Worm (Caenorhabditis elegans) whole organism, young adult: ENCODE measurements around the gene rfp-1.

Experiments
- B0261.1 ChIP-seq: sonication (generic microtip); optimal IDR thresholded peaks from 2 replicates; lab custom pipeline; 2016; ENCODE audit warnings: mild to moderate bottlenecking, missing genetic modification characterization, moderate library complexity, missing compliant biosample characterization
- B0336.3 ChIP-seq: fragments of 200-800 bp; sonication (Bioruptor generic); IDR thresholded peaks from 2 replicates; pipeline ENCODE4 v1.3.6; 2022; ENCODE audit warnings: missing genetic modification characterization, missing compliant biosample characterization
- F33H1.4 ChIP-seq: fragments of 200-800 bp; sonication (Bioruptor generic); IDR thresholded peaks from 2 replicates; pipeline ENCODE4 v1.3.6; 2022; ENCODE audit warnings: missing genetic modification reagents, missing genetic modification characterization, missing compliant biosample characterization
- F49E8.2 ChIP-seq: sonication (generic microtip); optimal IDR thresholded peaks from 3 replicates; lab custom pipeline; 2017; ENCODE audit warnings: missing genetic modification characterization, mild to moderate bottlenecking, missing compliant biosample characterization, antibody characterized with exemption, moderate library complexity; ENCODE audit not compliant: insufficient read depth
- F57A8.1 ChIP-seq: fragments of 200-800 bp; sonication (Bioruptor generic); optimal IDR thresholded peaks from 2 replicates; lab custom pipeline; 2018; ENCODE audit warnings: mild to moderate bottlenecking, missing genetic modification characterization, moderate library complexity, missing compliant biosample characterization
- T07F8.4 ChIP-seq: sonication (generic microtip); optimal IDR thresholded peaks from 2 replicates; lab custom pipeline; 2016; ENCODE audit warnings: mild to moderate bottlenecking, missing genetic modification characterization, moderate library complexity, missing compliant biosample characterization
- T26A5.8 ChIP-seq: sonication (generic microtip); optimal IDR thresholded peaks from 2 replicates; lab custom pipeline; 2016; ENCODE audit warnings: missing genetic modification characterization, missing compliant biosample characterization
- Y95B8A.8 ChIP-seq: fragments of 200-800 bp; sonication (Bioruptor generic); IDR thresholded peaks from 2 replicates; pipeline ENCODE4 v1.3.6; 2022; ENCODE audit warnings: missing genetic modification reagents, missing genetic modification characterization, missing compliant biosample characterization
- ZK185.1 ChIP-seq: sonication (generic microtip); optimal IDR thresholded peaks from 2 replicates; lab custom pipeline; 2016; ENCODE audit warnings: mild to moderate bottlenecking, missing genetic modification characterization, missing compliant biosample characterization; ENCODE audit not compliant: poor library complexity, severe bottlenecking
- aptf-2 ChIP-seq: fragments of 200-800 bp; sonication (Bioruptor generic); conservative IDR thresholded peaks from 2 replicates; pipeline ENCODE4 v1.3.6; 2022; ENCODE audit warnings: missing genetic modification reagents, missing genetic modification characterization, missing compliant biosample characterization
- attf-3 ChIP-seq: fragments of 200-800 bp; sonication (Bioruptor generic); conservative IDR thresholded peaks from 2 replicates; pipeline ENCODE4 v1.3.6; 2022; ENCODE audit warnings: missing genetic modification reagents, missing genetic modification characterization, missing compliant biosample characterization
- attf-5 ChIP-seq: fragments of 200-800 bp; sonication (Bioruptor generic); optimal IDR thresholded peaks from 2 replicates; lab custom pipeline; 2018; ENCODE audit warnings: mild to moderate bottlenecking, missing genetic modification characterization, missing compliant biosample characterization
- ceh-40 ChIP-seq: fragments of 200-800 bp; sonication (Bioruptor generic); IDR thresholded peaks from 2 replicates; pipeline ENCODE4 v1.3.6; 2022; ENCODE audit warnings: missing genetic modification characterization, missing compliant biosample characterization
- ceh-91 ChIP-seq: fragments of 200-800 bp; sonication (Bioruptor generic); IDR thresholded peaks from 2 replicates; pipeline ENCODE4 v1.3.6; 2022; ENCODE audit warnings: missing genetic modification reagents, missing genetic modification characterization, missing compliant biosample characterization
- chd-7 ChIP-seq: sonication (generic microtip); optimal IDR thresholded peaks from 2 replicates; lab custom pipeline; 2016; ENCODE audit warnings: mild to moderate bottlenecking, missing genetic modification characterization, moderate library complexity, missing compliant biosample characterization
- dpl-1 ChIP-seq: fragments of 150-350 bp; optimal IDR thresholded peaks from 2 replicates; lab custom pipeline; 2014; ENCODE audit warnings: missing biosample characterization, missing genetic modification reagents, missing genetic modification characterization
- efl-1 ChIP-seq: fragments of 150-350 bp; optimal IDR thresholded peaks from 2 replicates; lab custom pipeline; 2014; ENCODE audit warnings: missing biosample characterization, missing genetic modification reagents, missing genetic modification characterization
- egl-44 ChIP-seq: fragments of 200-800 bp; sonication (Bioruptor generic); IDR thresholded peaks from 2 replicates; pipeline ENCODE4 v1.3.6; 2022; ENCODE audit warnings: missing genetic modification reagents, missing genetic modification characterization, missing compliant biosample characterization
- egrh-3 ChIP-seq: fragments of 200-800 bp; sonication (Bioruptor generic); IDR thresholded peaks from 2 replicates; pipeline ENCODE4 v1.3.6; 2022; ENCODE audit warnings: missing genetic modification reagents, missing genetic modification characterization, missing compliant biosample characterization
- ekl-4 ChIP-seq: fragments of 200-800 bp; sonication (Bioruptor generic); IDR thresholded peaks from 2 replicates; pipeline ENCODE4 v1.3.6; 2022; ENCODE audit warnings: missing genetic modification reagents, missing genetic modification characterization, missing compliant biosample characterization
- gei-17 ChIP-seq: fragments of 200-800 bp; sonication (Bioruptor generic); optimal IDR thresholded peaks from 2 replicates; lab custom pipeline; 2018; ENCODE audit warnings: mild to moderate bottlenecking, missing genetic modification characterization, missing compliant biosample characterization
- hmg-1.2 ChIP-seq: fragments of 200-800 bp; sonication (Bioruptor generic); IDR thresholded peaks from 2 replicates; pipeline ENCODE4 v1.3.6; 2022; ENCODE audit warnings: missing genetic modification reagents, missing genetic modification characterization, missing compliant biosample characterization
- hsf-1 ChIP-seq: fragments of 200-800 bp; sonication (Bioruptor generic); IDR thresholded peaks from 2 replicates; pipeline ENCODE4 v1.3.6; 2022; ENCODE audit warnings: missing genetic modification reagents, missing genetic modification characterization, missing compliant biosample characterization
- let-607 ChIP-seq, 2 experiments: fragments of 200-800 bp in 1 of 2; sonication (Bioruptor generic) in 1 of 2; sonication (generic microtip) in 1 of 2; optimal IDR thresholded peaks; 2 replicates each; lab custom pipeline; 2016 to 2018; ENCODE audit warnings: mild to moderate bottlenecking in 2 of 2, missing compliant biosample characterization in 2 of 2, missing genetic modification characterization in 2 of 2, moderate library complexity in 2 of 2, missing genotype in 1 of 2
- lin-26 ChIP-seq: fragments of 200-800 bp; sonication (Bioruptor generic); IDR thresholded peaks from 2 replicates; pipeline ENCODE4 v1.3.6; 2022; ENCODE audit warnings: missing genetic modification reagents, missing genetic modification characterization, missing compliant biosample characterization
- lin-35 ChIP-seq, 3 experiments: fragments of 150-350 bp in 2 of 3; sonication (generic microtip) in 1 of 3; optimal IDR thresholded peaks; 2 replicates each; lab custom pipeline; 2014 to 2018; ENCODE audit warnings: missing biosample characterization in 3 of 3, missing genetic modification characterization in 3 of 3, missing genetic modification reagents in 3 of 3
- lin-40 ChIP-seq: sonication (generic microtip); optimal IDR thresholded peaks from 2 replicates; lab custom pipeline; 2016; ENCODE audit warnings: missing genetic modification characterization, mild to moderate bottlenecking, missing compliant biosample characterization, missing genotype, missing genetic modification reagents
- lir-1 ChIP-seq: fragments of 200-800 bp; sonication (Bioruptor generic); conservative IDR thresholded peaks from 2 replicates; pipeline ENCODE4 v1.3.6; 2022; ENCODE audit warnings: missing genetic modification reagents, missing genetic modification characterization, missing compliant biosample characterization
- madf-10 ChIP-seq: sonication (generic microtip); optimal IDR thresholded peaks from 2 replicates; lab custom pipeline; 2016; ENCODE audit warnings: mild to moderate bottlenecking, missing genetic modification characterization, missing compliant biosample characterization
- madf-6 ChIP-seq: fragments of 200-800 bp; sonication (Bioruptor generic); IDR thresholded peaks from 2 replicates; pipeline ENCODE4 v1.3.6; 2022; ENCODE audit warnings: missing genetic modification reagents, missing genetic modification characterization, missing compliant biosample characterization
- mcd-1 ChIP-seq: fragments of 200-800 bp; sonication (Bioruptor generic); IDR thresholded peaks from 2 replicates; pipeline ENCODE4 v1.3.6; 2022; ENCODE audit warnings: missing genetic modification reagents, missing genetic modification characterization, missing compliant biosample characterization
- nfya-2 ChIP-seq: fragments of 200-800 bp; sonication (Bioruptor generic); IDR thresholded peaks from 2 replicates; pipeline ENCODE4 v1.3.6; 2022; ENCODE audit warnings: missing genetic modification reagents, missing genetic modification characterization, missing compliant biosample characterization
- nfyb-1 ChIP-seq: fragments of 200-800 bp; sonication (Bioruptor generic); IDR thresholded peaks from 2 replicates; pipeline ENCODE4 v1.3.6; 2022; ENCODE audit warnings: missing genetic modification reagents, missing genetic modification characterization, missing compliant biosample characterization
- nhr-120 ChIP-seq: fragments of 200-800 bp; sonication (Bioruptor generic); IDR thresholded peaks from 2 replicates; pipeline ENCODE4 v1.3.6; 2022; ENCODE audit warnings: missing genetic modification characterization, missing compliant biosample characterization
- pha-4 ChIP-seq: fragments of 150-350 bp; sonication (generic microtip); optimal IDR thresholded peaks from 2 replicates; lab custom pipeline; 2014; ENCODE audit warnings: missing biosample characterization, missing genetic modification reagents, missing genetic modification characterization
- rcor-1 ChIP-seq: fragments of 200-800 bp; sonication (Bioruptor generic); IDR thresholded peaks from 2 replicates; pipeline ENCODE4 v1.3.6; 2022; ENCODE audit warnings: missing genetic modification reagents, missing genetic modification characterization, missing compliant biosample characterization
- repo-1 ChIP-seq: sonication (generic microtip); optimal IDR thresholded peaks from 2 replicates; lab custom pipeline; 2017; ENCODE audit warnings: mild to moderate bottlenecking, missing genetic modification characterization, missing compliant biosample characterization
- sdz-38 ChIP-seq: sonication (generic microtip); optimal IDR thresholded peaks from 2 replicates; lab custom pipeline; 2016; ENCODE audit warnings: missing genotype, missing genetic modification characterization, missing compliant biosample characterization
- snpc-4 ChIP-seq, 5 experiments: fragments of 150-350 bp in 1 of 5; sonication (generic microtip) in 4 of 5; optimal IDR thresholded peaks; 2 replicates each; lab custom pipeline; 2014 to 2018; ENCODE audit warnings: missing genetic modification characterization in 5 of 5, missing biosample characterization in 3 of 5, antibody characterized with exemption in 2 of 5, mild to moderate bottlenecking in 2 of 5, missing compliant biosample characterization in 2 of 5, missing genotype in 2 of 5, moderate library complexity in 2 of 5, missing genetic modification reagents in 1 of 5
- somi-1 ChIP-seq: fragments of 200-800 bp; sonication (Bioruptor generic); optimal IDR thresholded peaks from 2 replicates; lab custom pipeline; 2018; ENCODE audit warnings: mild to moderate bottlenecking, missing genetic modification characterization, missing compliant biosample characterization
- tbp1 ChIP-seq: fragments of 200-800 bp; sonication (Bioruptor generic); optimal IDR thresholded peaks from 2 replicates; lab custom pipeline; 2018; ENCODE audit warnings: mild to moderate bottlenecking, missing genetic modification characterization, missing compliant biosample characterization
- tlf-1 ChIP-seq: fragments of 200-800 bp; sonication (Bioruptor generic); optimal IDR thresholded peaks from 2 replicates; lab custom pipeline; 2018; ENCODE audit warnings: mild to moderate bottlenecking, missing genetic modification characterization, missing compliant biosample characterization
- ztf-18 ChIP-seq: sonication (generic microtip); optimal IDR thresholded peaks from 2 replicates; lab custom pipeline; 2016; ENCODE audit warnings: missing genotype, mild to moderate bottlenecking, missing genetic modification characterization, missing compliant biosample characterization
- ztf-26 ChIP-seq: sonication (generic microtip); optimal IDR thresholded peaks from 2 replicates; lab custom pipeline; 2017; ENCODE audit warnings: missing genetic modification characterization, missing compliant biosample characterization
- ztf-6 ChIP-seq: fragments of 200-800 bp; sonication (Bioruptor generic); IDR thresholded peaks from 2 replicates; pipeline ENCODE4 v1.3.6; 2022; ENCODE audit warnings: missing genetic modification reagents, missing genetic modification characterization, missing compliant biosample characterization

The rfp-1 gene

DNA sequence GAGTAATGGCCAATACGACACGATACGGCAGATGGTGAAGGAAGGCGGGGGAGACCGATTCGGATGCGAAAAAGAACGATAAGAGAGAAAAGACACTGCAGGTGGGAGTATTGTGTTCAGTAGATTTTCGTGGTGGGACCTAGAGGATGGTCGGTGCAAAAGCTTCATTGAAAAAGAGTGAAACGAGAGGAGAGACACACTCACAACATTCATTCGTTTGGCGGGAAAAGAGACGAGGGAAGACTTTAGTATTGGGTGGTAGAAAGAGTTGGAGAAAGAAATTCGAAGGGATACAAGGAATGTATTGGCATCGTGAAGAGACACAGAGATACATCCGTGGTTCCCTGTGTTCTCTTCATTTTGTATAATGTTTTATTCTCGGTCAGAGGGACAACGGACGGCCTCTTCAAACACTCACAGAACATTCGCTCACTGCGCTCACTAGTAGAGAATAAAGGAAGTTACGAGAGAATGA lies 2.0 kb upstream of the rfp-1 start (continued):
- TF ChIP-seq T26A5.8 (tag; lab: Kevin White, UChicago): no peak
- peak; percentile 39 for TF ChIP-seq somi-1 (GFP tag; lab: Kevin White, UChicago)
- TF ChIP-seq lir-1: no peak
- no peak for TF ChIP-seq B0261.1 (tag; lab: Kevin White, UChicago)
- TF ChIP-seq mcd-1 (GFP tag; lab: Robert Waterston, UW): peak; percentile 47; the same call in 1 of the 2 replicates
- peak; percentile 22; the same call in 1 of the 2 replicates for TF ChIP-seq F33H1.4 (GFP tag; lab: Robert Waterston, UW)
- TF ChIP-seq nhr-120: no peak
- TF ChIP-seq ekl-4 (GFP tag; lab: Robert Waterston, UW): peak; percentile 65; the same call in 1 of the 2 replicates
- TF ChIP-seq tlf-1 (GFP tag; lab: Kevin White, UChicago): peak; percentile 2
- no peak for TF ChIP-seq ztf-6 (GFP tag; lab: Robert Waterston, UW)
- TF ChIP-seq lin-40 (tag; lab: Kevin White, UChicago): peak; percentile 57
- peak; percentile 62; the same call in 1 of the 2 replicates for TF ChIP-seq B0336.3 (GFP tag; lab: Robert Waterston, UW)
- no peak for TF ChIP-seq snpc-4 (GFP tag; optimal IDR thresholded peaks at IDR 0.05; lab: Kevin White, UChicago)
- peak in 3 of 4 experiments; percentile 5 to 46 (median 39) for TF ChIP-seq snpc-4 (tag; optimal IDR thresholded peaks at IDR 0.05; lab: Kevin White, UChicago)
- no peak for TF ChIP-seq nfya-2 (GFP tag; lab: Robert Waterston, UW)
- peak; percentile 24 for TF ChIP-seq chd-7 (tag; lab: Kevin White, UChicago)
- TF ChIP-seq madf-10 (tag; lab: Kevin White, UChicago): peak; percentile 54
- peak; percentile 79 for TF ChIP-seq attf-5
- 0 out of 2 replicates have a peak, but pooled peaks have one; percentile 25 for TF ChIP-seq egl-44 (GFP tag; lab: Robert Waterston, UW)
- TF ChIP-seq let-607 (tag; optimal IDR thresholded peaks at IDR 0.05; lab: Kevin White, UChicago): peak in 1 of 2 experiments; percentile 44
- TF ChIP-seq pha-4 (tag; lab: Kevin White, UChicago): no peak
- TF ChIP-seq egrh-3 (GFP tag; lab: Robert Waterston, UW): 0 out of 2 replicates have a peak, but pooled peaks have one; percentile 16
- peak; percentile 53 for TF ChIP-seq ZK185.1 (tag; lab: Kevin White, UChicago)
- TF ChIP-seq ztf-18: peak; percentile 20
- peak; percentile 31 for TF ChIP-seq dpl-1 (GFP tag; lab: Kevin White, UChicago)
- 0 out of 2 replicates have a peak, but pooled peaks have one; percentile 54 for TF ChIP-seq nfyb-1 (GFP tag; lab: Robert Waterston, UW)
- peak; percentile 29 for TF ChIP-seq madf-6
- peak; percentile 34 for TF ChIP-seq repo-1 (tag; lab: Kevin White, UChicago)
- TF ChIP-seq lin-35 (GFP tag; optimal IDR thresholded peaks at IDR 0.05; lab: Kevin White, UChicago): peak in 1 of 3 experiments; percentile 50
- TF ChIP-seq attf-3 (GFP tag; lab: Robert Waterston, UW): 0 out of 2 replicates have a peak, but pooled peaks have one; percentile 21
- TF ChIP-seq gei-17 (GFP tag; lab: Kevin White, UChicago): peak; percentile 8
- TF ChIP-seq ztf-26: peak; percentile 44
- TF ChIP-seq rcor-1 (GFP tag; lab: Robert Waterston, UW): no peak
- TF ChIP-seq hmg-1.2 (GFP tag; lab: Robert Waterston, UW): peak; percentile 80; the same call in 1 of the 2 replicates

DNA sequence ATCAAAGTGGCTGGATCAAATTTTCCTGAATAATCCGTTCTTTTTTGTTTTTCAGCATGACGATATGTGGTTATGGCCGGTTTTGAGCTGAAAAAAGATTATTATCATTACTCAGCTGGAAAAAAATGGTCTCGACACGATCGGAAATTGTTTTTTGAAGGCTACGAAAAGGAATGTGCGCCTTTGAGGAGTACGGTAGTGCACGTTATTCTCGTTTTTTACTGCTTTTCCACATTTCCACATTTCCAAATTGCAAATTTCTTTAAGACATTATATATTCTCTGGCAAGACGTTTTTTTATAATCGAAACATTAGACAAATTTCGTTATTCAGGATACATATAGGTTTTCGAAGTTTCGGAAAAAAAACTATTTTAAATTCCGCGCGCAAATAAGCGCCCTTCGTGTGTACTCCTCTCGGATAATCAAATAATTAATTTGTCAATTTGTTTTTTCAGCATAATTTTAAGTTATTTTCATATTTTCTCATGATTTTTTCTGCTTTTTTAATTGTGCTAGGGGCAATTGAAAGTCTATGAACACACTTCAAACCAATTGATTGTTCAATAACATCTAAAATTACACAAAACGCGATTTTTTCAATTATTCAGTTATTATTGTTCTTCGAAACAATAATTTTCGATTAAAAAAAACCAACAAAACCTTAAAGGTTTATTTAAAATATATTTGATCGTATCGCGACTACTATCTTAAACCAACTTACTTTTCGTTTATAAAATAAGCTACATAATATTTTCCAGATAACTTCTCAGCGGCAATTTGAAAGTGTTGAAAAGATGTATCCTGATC lies 5.0 kb downstream of the rfp-1 start, which contains the start of gene R05D3.3:
TSS of gene R05D3.3 (plus strand) at position 759 of the 809 bp plus-strand sequence.
- TF ChIP-seq lin-26 (GFP tag; lab: Robert Waterston, UW) (no peak), tbp1 (no peak), ceh-40 (GFP tag; lab: Robert Waterston, UW) (no peak), madf-6 (peak; percentile 44), sdz-38 (tag; lab: Kevin White, UChicago) (no peak), ceh-91 (GFP tag; lab: Robert Waterston, UW) (peak; percentile 84), aptf-2 (GFP tag; lab: Robert Waterston, UW) (no peak), T07F8.4 (tag; lab: Kevin White, UChicago) (no peak), efl-1 (GFP tag; lab: Kevin White, UChicago) (peak; percentile 1), hsf-1 (GFP tag; lab: Robert Waterston, UW) (no peak), F57A8.1 (no peak), F33H1.4 (GFP tag; lab: Robert Waterston, UW) (peak; percentile 55; the same call in 1 of the 2 replicates), Y95B8A.8 (GFP tag; lab: Robert Waterston, UW) (no peak), gei-17 (GFP tag; lab: Kevin White, UChicago) (no peak), egrh-3 (GFP tag; lab: Robert Waterston, UW) (no peak), F49E8.2 (tag; lab: Kevin White, UChicago) (no peak)
